Fruit fly (Drosophila melanogaster) whole organism, prepupa: ENCODE data around the gene CG43137.

Source experiments
- Blimp-1 ChIP-seq: fragments of 200-800 bp; sonication (Bioruptor generic); optimal IDR thresholded peaks from 3 replicates; lab custom pipeline; 2017; ENCODE audit warnings: missing biosample characterization, missing genetic modification characterization, mild to moderate bottlenecking, moderate library complexity, missing genetic modification reagents
- CG10631 ChIP-seq: fragments of 200-800 bp; sonication (Bioruptor generic); optimal IDR thresholded peaks from 2 replicates; lab custom pipeline; 2016; ENCODE audit warnings: missing biosample characterization, missing genetic modification characterization
- CG10669 ChIP-seq: fragments of 200-800 bp; sonication (Bioruptor generic); optimal IDR thresholded peaks from 3 replicates; lab custom pipeline; 2018; ENCODE audit warnings: missing biosample characterization, mild to moderate bottlenecking, missing genetic modification characterization, moderate library complexity
- CG11294 ChIP-seq: fragments of 200-800 bp; sonication (Bioruptor generic); IDR thresholded peaks from 2 replicates; pipeline ENCODE4 v1.3.6; 2022; ENCODE audit warnings: missing biosample characterization, missing genetic modification characterization
- CG11762 ChIP-seq: fragments of 200-800 bp; sonication (Bioruptor generic); optimal IDR thresholded peaks from 3 replicates; lab custom pipeline; 2016; ENCODE audit warnings: missing biosample characterization, missing genetic modification characterization; ENCODE audit not compliant: insufficient read depth
- CG11902 ChIP-seq: fragments of 200-800 bp; sonication (Bioruptor generic); optimal IDR thresholded peaks from 3 replicates; lab custom pipeline; 2016; ENCODE audit warnings: missing biosample characterization, missing genetic modification characterization
- CG15336 ChIP-seq: fragments of 200-800 bp; sonication (Bioruptor generic); IDR thresholded peaks from 2 replicates; pipeline ENCODE4 v1.3.6; 2022; ENCODE audit warnings: missing biosample characterization, missing genetic modification characterization
- CG1621 ChIP-seq: fragments of 200-800 bp; sonication (Bioruptor generic); optimal IDR thresholded peaks from 3 replicates; lab custom pipeline; 2018; ENCODE audit warnings: missing biosample characterization, mild to moderate bottlenecking, missing genetic modification characterization
- CG3032 ChIP-seq: fragments of 200-800 bp; optimal IDR thresholded peaks from 2 replicates; lab custom pipeline; 2019; ENCODE audit warnings: missing biosample characterization, mild to moderate bottlenecking, missing genetic modification characterization, moderate library complexity
- CG31627 ChIP-seq: fragments of 200-800 bp; sonication (Bioruptor generic); optimal IDR thresholded peaks from 3 replicates; lab custom pipeline; 2016; ENCODE audit warnings: missing biosample characterization, missing genetic modification characterization
- CG32006 ChIP-seq: fragments of 200-800 bp; sonication (Bioruptor generic); optimal IDR thresholded peaks from 3 replicates; lab custom pipeline; 2017; ENCODE audit warnings: missing biosample characterization, mild to moderate bottlenecking, missing genetic modification characterization
- CG34406 ChIP-seq: fragments of 200-800 bp; sonication (Bioruptor generic); optimal IDR thresholded peaks from 3 replicates; lab custom pipeline; 2016; ENCODE audit warnings: missing biosample characterization, missing genetic modification characterization
- CG4318 ChIP-seq: fragments of 200-800 bp; sonication (Bioruptor generic); optimal IDR thresholded peaks from 3 replicates; lab custom pipeline; 2017; ENCODE audit warnings: missing biosample characterization, mild to moderate bottlenecking, missing genetic modification characterization
- CG6163 ChIP-seq: fragments of 200-800 bp; sonication (Bioruptor generic); IDR thresholded peaks from 3 replicates; pipeline ENCODE4 v1.3.6; 2022; ENCODE audit warnings: missing biosample characterization, missing genetic modification characterization
- CG6276 ChIP-seq: fragments of 200-800 bp; sonication (Bioruptor generic); optimal IDR thresholded peaks from 2 replicates; lab custom pipeline; 2017; ENCODE audit warnings: missing biosample characterization, mild to moderate bottlenecking, missing genetic modification characterization
- CG6854 ChIP-seq: fragments of 200-800 bp; sonication (Bioruptor generic); optimal IDR thresholded peaks from 2 replicates; lab custom pipeline; 2017; ENCODE audit warnings: missing biosample characterization, mild to moderate bottlenecking, missing genetic modification characterization
- CG7368 ChIP-seq: fragments of 200-800 bp; sonication (Bioruptor generic); optimal IDR thresholded peaks from 3 replicates; lab custom pipeline; 2016; ENCODE audit warnings: missing biosample characterization, missing genetic modification characterization
- CG8632 ChIP-seq: fragments of 200-800 bp; sonication (Bioruptor generic); optimal IDR thresholded peaks from 3 replicates; lab custom pipeline; 2016; ENCODE audit warnings: missing biosample characterization, missing genetic modification characterization
- CG9139 ChIP-seq: fragments of 200-800 bp; sonication (Bioruptor generic); optimal IDR thresholded peaks from 3 replicates; lab custom pipeline; 2017; ENCODE audit warnings: missing biosample characterization, mild to moderate bottlenecking, missing genetic modification characterization
- Eip75B ChIP-seq: fragments of 200-800 bp; sonication (Bioruptor generic); optimal IDR thresholded peaks from 3 replicates; lab custom pipeline; 2016; ENCODE audit warnings: missing biosample characterization, missing genetic modification characterization
- Eip78C ChIP-seq: fragments of 200-800 bp; sonication (Bioruptor generic); peaks from one replicate; lab custom pipeline; 2016; ENCODE audit warnings: missing biosample characterization, missing genetic modification characterization
- Ets21C ChIP-seq: fragments of 200-800 bp; sonication (Bioruptor generic); optimal IDR thresholded peaks from 3 replicates; lab custom pipeline; 2016; ENCODE audit warnings: missing biosample characterization, missing genetic modification characterization
- Gug ChIP-seq: fragments of 200-800 bp; sonication (Bioruptor generic); IDR thresholded peaks from 2 replicates; pipeline ENCODE4 v1.3.6; 2022; ENCODE audit warnings: missing biosample characterization, missing genetic modification characterization
- Hr38 ChIP-seq: sonication (Bioruptor generic); optimal IDR thresholded peaks from 2 replicates; lab custom pipeline; 2016; ENCODE audit warnings: missing biosample characterization, missing genetic modification characterization
- Hr4 ChIP-seq: fragments of 200-800 bp; sonication (Bioruptor generic); optimal IDR thresholded peaks from 3 replicates; lab custom pipeline; 2016; ENCODE audit warnings: missing biosample characterization, missing genetic modification characterization
- Lpt ChIP-seq: fragments of 200-800 bp; sonication (Bioruptor generic); optimal IDR thresholded peaks from 3 replicates; lab custom pipeline; 2016; ENCODE audit warnings: missing biosample characterization, missing genetic modification characterization
- Met ChIP-seq: fragments of 200-800 bp; sonication (Bioruptor generic); optimal IDR thresholded peaks from 3 replicates; lab custom pipeline; 2016; ENCODE audit warnings: missing biosample characterization, missing genetic modification characterization
- Smox ChIP-seq: fragments of 200-800 bp; sonication (Bioruptor generic); optimal IDR thresholded peaks from 3 replicates; lab custom pipeline; 2016; ENCODE audit warnings: missing biosample characterization, missing genetic modification characterization
- Sox102F ChIP-seq: fragments of 200-800 bp; sonication (Bioruptor generic); optimal IDR thresholded peaks from 2 replicates; lab custom pipeline; 2016; ENCODE audit warnings: missing biosample characterization, mild to moderate bottlenecking, missing genetic modification characterization
- Sox14 ChIP-seq: fragments of 200-800 bp; sonication (Bioruptor generic); optimal IDR thresholded peaks from 3 replicates; lab custom pipeline; 2016; ENCODE audit warnings: missing biosample characterization, missing genetic modification characterization
- Sox15 ChIP-seq: fragments of 200-800 bp; sonication (Bioruptor generic); optimal IDR thresholded peaks from 3 replicates; lab custom pipeline; 2016; ENCODE audit warnings: missing biosample characterization, missing genetic modification characterization
- achi ChIP-seq: fragments of 200-800 bp; sonication (Bioruptor generic); optimal IDR thresholded peaks from 3 replicates; lab custom pipeline; 2016; ENCODE audit warnings: missing biosample characterization, missing genetic modification characterization
- acj6 ChIP-seq: fragments of 200-800 bp; sonication (Bioruptor generic); optimal IDR thresholded peaks from 3 replicates; lab custom pipeline; 2016; ENCODE audit warnings: missing biosample characterization, missing genetic modification characterization
- cyc ChIP-seq: fragments of 200-800 bp; sonication (Bioruptor generic); optimal IDR thresholded peaks from 3 replicates; lab custom pipeline; 2016; ENCODE audit warnings: missing biosample characterization, missing genetic modification characterization
- dac ChIP-seq: fragments of 200-800 bp; sonication (Bioruptor generic); optimal IDR thresholded peaks from 2 replicates; lab custom pipeline; 2017; ENCODE audit warnings: missing biosample characterization, mild to moderate bottlenecking, missing genetic modification characterization
- dsx ChIP-seq: fragments of 200-800 bp; optimal IDR thresholded peaks from 3 replicates; lab custom pipeline; 2019; ENCODE audit warnings: missing biosample characterization, mild to moderate bottlenecking, missing genetic modification characterization, moderate library complexity; ENCODE audit not compliant: poor library complexity, severe bottlenecking
- eg ChIP-seq: fragments of 200-800 bp; sonication (Bioruptor generic); IDR thresholded peaks from 3 replicates; pipeline ENCODE4 v1.3.6; 2022; ENCODE audit warnings: missing biosample characterization, missing genetic modification characterization
- esn ChIP-seq: fragments of 200-800 bp; sonication (Bioruptor generic); optimal IDR thresholded peaks from 2 replicates; lab custom pipeline; 2016; ENCODE audit warnings: missing biosample characterization, mild to moderate bottlenecking, missing genetic modification characterization, moderate library complexity
- fd59A ChIP-seq: fragments of 200-800 bp; sonication (Bioruptor generic); optimal IDR thresholded peaks from 2 replicates; lab custom pipeline; 2017; ENCODE audit warnings: missing biosample characterization, mild to moderate bottlenecking, missing genetic modification characterization, missing genetic modification reagents
- fd85E ChIP-seq: fragments of 200-800 bp; sonication (Bioruptor generic); optimal IDR thresholded peaks from 3 replicates; lab custom pipeline; 2016; ENCODE audit warnings: missing biosample characterization, missing genetic modification characterization
- fkh ChIP-seq: fragments of 200-800 bp; sonication (Bioruptor generic); optimal IDR thresholded peaks from 3 replicates; lab custom pipeline; 2017; ENCODE audit warnings: missing biosample characterization, mild to moderate bottlenecking, missing genetic modification characterization, moderate library complexity
- lz ChIP-seq: fragments of 200-800 bp; sonication (Bioruptor generic); optimal IDR thresholded peaks from 3 replicates; lab custom pipeline; 2016; ENCODE audit warnings: missing biosample characterization, missing genetic modification characterization
- net ChIP-seq: fragments of 200-800 bp; sonication (Bioruptor generic); optimal IDR thresholded peaks from 3 replicates; lab custom pipeline; 2016; ENCODE audit warnings: missing biosample characterization, missing genetic modification characterization
- pdm3 ChIP-seq: fragments of 200-800 bp; sonication (Bioruptor generic); optimal IDR thresholded peaks from 3 replicates; lab custom pipeline; 2016; ENCODE audit warnings: missing biosample characterization, missing genetic modification characterization
- salr ChIP-seq, 2 experiments: fragments of 200-800 bp; sonication (Bioruptor generic); optimal IDR thresholded peaks; 3 replicates each; lab custom pipeline; 2016 to 2018; ENCODE audit warnings: missing biosample characterization in 2 of 2, missing genetic modification characterization in 2 of 2, mild to moderate bottlenecking in 1 of 2
- spab ChIP-seq: fragments of 200-800 bp; sonication (Bioruptor generic); optimal IDR thresholded peaks from 2 replicates; lab custom pipeline; 2017; ENCODE audit warnings: missing biosample characterization, mild to moderate bottlenecking, missing genetic modification characterization, missing genetic modification reagents
- ss ChIP-seq, 2 experiments: fragments of 200-800 bp; sonication (Bioruptor generic); optimal IDR thresholded peaks; 2 replicates in 1 of 2; 3 replicates in 1 of 2; lab custom pipeline; 2017 to 2018; ENCODE audit warnings: mild to moderate bottlenecking in 2 of 2, missing biosample characterization in 2 of 2, missing genetic modification characterization in 2 of 2, moderate library complexity in 1 of 2
- svp ChIP-seq: fragments of 200-800 bp; sonication (Bioruptor generic); peaks from one replicate; lab custom pipeline; 2016; ENCODE audit warnings: missing biosample characterization, missing genetic modification characterization
- topi ChIP-seq: fragments of 200-800 bp; sonication (Bioruptor generic); optimal IDR thresholded peaks from 3 replicates; lab custom pipeline; 2016; ENCODE audit warnings: missing biosample characterization, missing genetic modification characterization

Gene CG43137

DNA sequence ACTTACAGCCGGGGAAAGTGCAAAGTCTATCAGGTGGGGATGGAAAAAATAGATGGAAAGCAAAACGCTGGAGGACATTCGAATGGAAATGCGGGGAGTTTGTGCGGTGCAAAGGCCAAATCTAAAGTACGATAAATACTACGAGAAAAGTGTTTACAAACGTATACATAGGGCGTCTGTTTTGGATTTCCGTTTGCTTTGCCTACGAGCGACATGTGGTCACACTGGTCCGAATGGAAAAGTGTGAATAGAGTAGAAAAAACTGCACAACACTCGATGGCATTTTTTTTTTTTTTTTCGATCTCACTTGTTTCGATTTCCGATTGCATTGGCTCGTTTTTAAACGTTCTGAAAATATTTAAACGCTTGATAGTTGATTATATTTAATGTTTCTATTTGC, 25.2 kb downstream of the CG43137 start:
- TF ChIP-seq pdm3 (GFP tag; lab: Kevin White, UChicago) (no peak), lz (GFP tag; lab: Kevin White, UChicago) (no peak), CG10669 (GFP tag; lab: Kevin White, UChicago) (no peak), CG11294 (GFP tag; lab: Robert Waterston, UW) (no peak), salr (GFP tag; optimal IDR thresholded peaks at IDR 0.05; lab: Kevin White, UChicago) (no peak), CG6854 (GFP tag; lab: Kevin White, UChicago) (no peak), CG9139 (GFP tag; lab: Kevin White, UChicago) (no peak), dac (GFP tag; lab: Kevin White, UChicago) (no peak), Blimp-1 (GFP tag; lab: Kevin White, UChicago) (no peak)

DNA sequence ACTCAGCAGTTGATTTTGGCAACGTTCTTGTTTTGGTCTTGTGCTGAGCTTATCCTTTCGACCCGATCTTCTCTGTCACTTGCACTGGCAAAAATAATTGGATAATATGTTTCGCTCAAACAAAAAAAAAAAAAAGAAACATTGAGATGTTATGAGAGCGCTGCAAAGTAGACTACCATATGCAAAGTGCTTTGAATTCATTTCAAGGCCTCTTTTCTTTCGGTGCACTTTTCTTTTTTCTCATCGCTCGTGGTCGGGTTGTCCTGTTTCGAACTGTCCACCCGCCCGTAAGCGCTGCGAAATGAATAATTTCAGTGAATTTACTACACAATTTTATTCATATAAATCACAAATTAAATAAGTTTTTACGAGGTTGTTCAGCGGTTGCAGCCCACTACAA, 45.0 kb downstream of the CG43137 start:
- TF ChIP-seq Smox (GFP tag; lab: Kevin White, UChicago) = peak; percentile 8
- TF ChIP-seq CG6163 (GFP tag; lab: Robert Waterston, UW) = 0 out of 3 replicates have a peak, but pooled peaks have one; percentile 44
- TF ChIP-seq Lpt (GFP tag; lab: Kevin White, UChicago) = no peak
- no peak for TF ChIP-seq Hr38 (GFP tag; lab: Kevin White, UChicago)
- TF ChIP-seq ss (GFP tag; optimal IDR thresholded peaks at IDR 0.05; lab: Kevin White, UChicago) = no peak
- no peak for TF ChIP-seq CG11762 (GFP tag; lab: Kevin White, UChicago)
- no peak for TF ChIP-seq CG34406 (GFP tag; lab: Kevin White, UChicago)
- no peak for TF ChIP-seq Sox14 (GFP tag; lab: Kevin White, UChicago)
- TF ChIP-seq Eip75B (GFP tag; lab: Kevin White, UChicago) = no peak
- TF ChIP-seq CG11902 (GFP tag; lab: Kevin White, UChicago) = no peak
- peak; percentile 4 for TF ChIP-seq topi (GFP tag; lab: Kevin White, UChicago)
- TF ChIP-seq pdm3 (GFP tag; lab: Kevin White, UChicago) = no peak
- TF ChIP-seq fd59A (GFP tag; lab: Kevin White, UChicago) = no peak
- no peak for TF ChIP-seq Blimp-1 (GFP tag; lab: Kevin White, UChicago)
- peak; percentile 5 for TF ChIP-seq CG31627
- TF ChIP-seq Ets21C = no peak
- no peak for TF ChIP-seq esn
- no peak for TF ChIP-seq net
- no peak for TF ChIP-seq salr (GFP tag; optimal IDR thresholded peaks at IDR 0.05; lab: Kevin White, UChicago)
- no peak for TF ChIP-seq CG4318 (GFP tag; lab: Kevin White, UChicago)
- TF ChIP-seq achi (GFP tag; lab: Kevin White, UChicago) = no peak
- TF ChIP-seq CG9139 (GFP tag; lab: Kevin White, UChicago) = no peak
- no peak for TF ChIP-seq CG10669 (GFP tag; lab: Kevin White, UChicago)
- TF ChIP-seq eg (GFP tag; lab: Robert Waterston, UW) = no peak
- no peak for TF ChIP-seq Sox15 (GFP tag; lab: Kevin White, UChicago)
- TF ChIP-seq Sox102F = no peak
- TF ChIP-seq CG6854 (GFP tag; lab: Kevin White, UChicago) = no peak
- TF ChIP-seq svp (GFP tag; lab: Kevin White, UChicago) = peak; percentile 62
- no peak for TF ChIP-seq CG6276
- TF ChIP-seq spab (GFP tag; lab: Kevin White, UChicago) = no peak
- peak; percentile 18 for TF ChIP-seq lz (GFP tag; lab: Kevin White, UChicago)
- peak; percentile 7 for TF ChIP-seq Eip78C (GFP tag; lab: Kevin White, UChicago)
- no peak for TF ChIP-seq acj6 (GFP tag; lab: Kevin White, UChicago)
- TF ChIP-seq fkh (GFP tag; lab: Kevin White, UChicago) = no peak
- no peak for TF ChIP-seq CG32006 (GFP tag; lab: Kevin White, UChicago)
- no peak for TF ChIP-seq CG1621 (tag; lab: Kevin White, UChicago)
- TF ChIP-seq Hr4 (GFP tag; lab: Kevin White, UChicago) = no peak
- no peak for TF ChIP-seq CG15336
- no peak for TF ChIP-seq CG3032 (tag; lab: Kevin White, UChicago)
- peak; percentile 36 for TF ChIP-seq cyc (GFP tag; lab: Kevin White, UChicago)
- no peak for TF ChIP-seq fd85E (GFP tag; lab: Kevin White, UChicago)
- no peak for TF ChIP-seq dac (GFP tag; lab: Kevin White, UChicago)
- no peak for TF ChIP-seq CG8632 (GFP tag; lab: Kevin White, UChicago)
- no peak for TF ChIP-seq CG7368 (GFP tag; lab: Kevin White, UChicago)
- peak; percentile 27 for TF ChIP-seq Met (GFP tag; lab: Kevin White, UChicago)
- no peak for TF ChIP-seq Gug (GFP tag; lab: Robert Waterston, UW)
- TF ChIP-seq CG10631 (GFP tag; lab: Kevin White, UChicago) = no peak
- TF ChIP-seq dsx (GFP tag; lab: Kevin White, UChicago) = no peak
- TF ChIP-seq, all 60 proteins: peak for 9
